Worm (Caenorhabditis elegans) whole organism, mixed stage, embryonic: ENCODE data around the gene T04C10.3.

Source experiments
- M03D4.4 ChIP-seq: sonication (generic microtip); optimal IDR thresholded peaks from 2 replicates; lab custom pipeline; 2017; ENCODE audit warnings: mild to moderate bottlenecking, missing genetic modification characterization, missing compliant biosample characterization
- bed-3 ChIP-seq: fragments of 200-800 bp; sonication (Bioruptor generic); optimal IDR thresholded peaks from 3 replicates; lab custom pipeline; 2018; ENCODE audit warnings: mild to moderate bottlenecking, missing genetic modification characterization, moderate library complexity, missing compliant biosample characterization
- blmp-1 ChIP-seq: fragments of 150-350 bp; optimal IDR thresholded peaks from 2 replicates; lab custom pipeline; 2014; ENCODE audit warnings: missing biosample characterization, missing genetic modification characterization
- ceh-39 ChIP-seq: fragments of 150-350 bp; optimal IDR thresholded peaks from 2 replicates; lab custom pipeline; 2014; ENCODE audit warnings: missing biosample characterization, missing genetic modification characterization
- ceh-43 ChIP-seq: fragments of 200-800 bp; sonication (Bioruptor generic); optimal IDR thresholded peaks from 2 replicates; lab custom pipeline; 2018; ENCODE audit warnings: mild to moderate bottlenecking, missing genetic modification characterization, moderate library complexity, missing compliant biosample characterization
- ceh-83 ChIP-seq: fragments of 200-800 bp; sonication (Bioruptor generic); optimal IDR thresholded peaks from 2 replicates; lab custom pipeline; 2018; ENCODE audit warnings: mild to moderate bottlenecking, missing genetic modification characterization, missing compliant biosample characterization
- ces-1 ChIP-seq: fragments of 150-350 bp; optimal IDR thresholded peaks from 2 replicates; lab custom pipeline; 2014; ENCODE audit warnings: missing biosample characterization, missing genetic modification reagents, missing genetic modification characterization
- cnd-1 ChIP-seq: fragments of 200-800 bp; sonication (Bioruptor generic); optimal IDR thresholded peaks from 2 replicates; lab custom pipeline; 2018; ENCODE audit warnings: mild to moderate bottlenecking, missing genetic modification characterization, missing compliant biosample characterization
- drap-1 ChIP-seq: fragments of 200-800 bp; sonication (Bioruptor generic); optimal IDR thresholded peaks from 3 replicates; lab custom pipeline; 2018; ENCODE audit warnings: mild to moderate bottlenecking, missing genetic modification characterization, missing compliant biosample characterization
- elt-1 ChIP-seq: sonication (generic microtip); optimal IDR thresholded peaks from 2 replicates; lab custom pipeline; 2017; ENCODE audit warnings: missing genetic modification characterization, mild to moderate bottlenecking, missing compliant biosample characterization, antibody characterized with exemption, moderate library complexity, borderline replicate concordance; ENCODE audit not compliant: insufficient read depth
- elt-3 ChIP-seq: fragments of 150-350 bp; optimal IDR thresholded peaks from 2 replicates; lab custom pipeline; 2014; ENCODE audit warnings: missing biosample characterization, missing genetic modification characterization
- flh-1 ChIP-seq: fragments of 200-800 bp; sonication (Bioruptor generic); optimal IDR thresholded peaks from 2 replicates; lab custom pipeline; 2018; ENCODE audit warnings: mild to moderate bottlenecking, missing genetic modification characterization, moderate library complexity, missing compliant biosample characterization
- ham-2 ChIP-seq: fragments of 200-800 bp; sonication (Bioruptor generic); optimal IDR thresholded peaks from 2 replicates; lab custom pipeline; 2018; ENCODE audit warnings: mild to moderate bottlenecking, missing genetic modification characterization, missing compliant biosample characterization
- hlh-1 ChIP-seq: fragments of 150-350 bp; optimal IDR thresholded peaks from 2 replicates; lab custom pipeline; 2014; ENCODE audit warnings: missing biosample characterization, missing genetic modification reagents, missing genetic modification characterization
- lin-13 ChIP-seq: fragments of 150-350 bp; optimal IDR thresholded peaks from 2 replicates; lab custom pipeline; 2014; ENCODE audit warnings: missing biosample characterization, missing genetic modification characterization
- lin-32 ChIP-seq: fragments of 200-800 bp; sonication (Bioruptor generic); optimal IDR thresholded peaks from 2 replicates; lab custom pipeline; 2018; ENCODE audit warnings: mild to moderate bottlenecking, missing genetic modification characterization, missing compliant biosample characterization
- lsy-2 ChIP-seq: fragments of 150-350 bp; optimal IDR thresholded peaks from 2 replicates; lab custom pipeline; 2014; ENCODE audit warnings: missing biosample characterization, missing genetic modification characterization
- mab-5 ChIP-seq: fragments of 150-350 bp; optimal IDR thresholded peaks from 2 replicates; lab custom pipeline; 2014; ENCODE audit warnings: missing biosample characterization, missing genetic modification characterization
- mep-1 ChIP-seq: fragments of 150-350 bp; optimal IDR thresholded peaks from 2 replicates; lab custom pipeline; 2017; ENCODE audit warnings: missing biosample characterization, missing genetic modification reagents, missing genetic modification characterization, inconsistent platforms
- mls-2 ChIP-seq: sonication (generic microtip); optimal IDR thresholded peaks from 2 replicates; lab custom pipeline; 2016; ENCODE audit warnings: mild to moderate bottlenecking, missing genetic modification characterization, moderate library complexity, missing compliant biosample characterization
- nhr-12 ChIP-seq: fragments of 150-350 bp; optimal IDR thresholded peaks from 2 replicates; lab custom pipeline; 2014; ENCODE audit warnings: missing biosample characterization, missing genetic modification characterization
- nhr-2 ChIP-seq: fragments of 150-350 bp; optimal IDR thresholded peaks from 2 replicates; lab custom pipeline; 2014; ENCODE audit warnings: missing biosample characterization, missing genetic modification characterization
- nhr-237 ChIP-seq: fragments of 150-350 bp; optimal IDR thresholded peaks from 2 replicates; lab custom pipeline; 2014; ENCODE audit warnings: missing biosample characterization, missing genetic modification characterization
- nhr-28 ChIP-seq: fragments of 150-350 bp; optimal IDR thresholded peaks from 2 replicates; lab custom pipeline; 2014; ENCODE audit warnings: missing biosample characterization, missing genetic modification characterization
- nhr-76 ChIP-seq: sonication (generic microtip); optimal IDR thresholded peaks from 2 replicates; lab custom pipeline; 2017; ENCODE audit warnings: missing biosample characterization, missing genetic modification characterization
- pha-4 ChIP-seq: fragments of 150-350 bp; optimal IDR thresholded peaks from 2 replicates; lab custom pipeline; 2018; ENCODE audit warnings: missing biosample characterization, missing genetic modification reagents, missing genetic modification characterization
- sem-2 ChIP-seq: fragments of 200-800 bp; sonication (Bioruptor generic); optimal IDR thresholded peaks from 2 replicates; lab custom pipeline; 2018; ENCODE audit warnings: mild to moderate bottlenecking, missing genetic modification characterization, missing compliant biosample characterization
- snpc-4 ChIP-seq: fragments of 150-350 bp; optimal IDR thresholded peaks from 2 replicates; lab custom pipeline; 2014; ENCODE audit warnings: missing biosample characterization, missing genetic modification characterization
- sptf-1 ChIP-seq: sonication (generic microtip); optimal IDR thresholded peaks from 2 replicates; lab custom pipeline; 2017; ENCODE audit warnings: mild to moderate bottlenecking, missing genetic modification characterization, moderate library complexity, missing compliant biosample characterization
- tbx-8 ChIP-seq: fragments of 200-800 bp; sonication (Bioruptor generic); optimal IDR thresholded peaks from 2 replicates; lab custom pipeline; 2018; ENCODE audit warnings: mild to moderate bottlenecking, missing genetic modification characterization, moderate library complexity, missing compliant biosample characterization
- unc-120 ChIP-seq: sonication (generic microtip); optimal IDR thresholded peaks from 2 replicates; lab custom pipeline; 2017; ENCODE audit warnings: missing genetic modification characterization, missing compliant biosample characterization; ENCODE audit not compliant: poor library complexity, severe bottlenecking
- unc-62 ChIP-seq: fragments of 150-350 bp; optimal IDR thresholded peaks from 2 replicates; lab custom pipeline; 2014; ENCODE audit warnings: missing biosample characterization, missing genetic modification reagents, missing genetic modification characterization
- zip-8 ChIP-seq: fragments of 150-350 bp; optimal IDR thresholded peaks from 2 replicates; lab custom pipeline; 2014; ENCODE audit warnings: missing biosample characterization, missing genetic modification characterization
- ztf-11 ChIP-seq: fragments of 150-350 bp; optimal IDR thresholded peaks from 2 replicates; lab custom pipeline; 2014; ENCODE audit warnings: missing biosample characterization, missing genetic modification characterization

Gene T04C10.3

DNA sequence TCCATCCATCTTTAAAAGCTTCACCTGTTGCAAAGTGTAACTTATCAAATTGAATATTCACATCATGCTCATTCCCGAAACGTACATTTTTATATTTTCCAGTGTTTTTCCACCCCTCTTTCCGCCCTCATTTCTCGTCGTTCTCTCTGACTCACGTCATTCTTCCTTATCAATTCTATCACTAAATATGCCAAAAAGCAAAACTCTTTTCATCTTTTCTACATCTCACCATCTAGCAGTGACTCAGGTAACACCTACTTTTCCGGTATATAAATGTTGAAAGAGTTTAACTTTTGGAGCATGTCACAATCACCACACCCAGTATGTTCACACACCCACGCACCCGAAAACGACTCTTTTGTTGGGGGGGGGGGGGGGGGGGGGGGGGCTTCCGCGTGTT lies 32.3 kb downstream of the T04C10.3 start:
- no peak for TF ChIP-seq M03D4.4 (tag; lab: Kevin White, UChicago)
- TF ChIP-seq lin-32 (GFP tag; lab: Kevin White, UChicago), result no peak
- no peak for TF ChIP-seq ceh-43
- TF ChIP-seq lsy-2 (tag; lab: Kevin White, UChicago), result no peak
- TF ChIP-seq nhr-2 (tag; lab: Kevin White, UChicago), result no peak
- TF ChIP-seq, all 35 proteins: peak for 0

DNA sequence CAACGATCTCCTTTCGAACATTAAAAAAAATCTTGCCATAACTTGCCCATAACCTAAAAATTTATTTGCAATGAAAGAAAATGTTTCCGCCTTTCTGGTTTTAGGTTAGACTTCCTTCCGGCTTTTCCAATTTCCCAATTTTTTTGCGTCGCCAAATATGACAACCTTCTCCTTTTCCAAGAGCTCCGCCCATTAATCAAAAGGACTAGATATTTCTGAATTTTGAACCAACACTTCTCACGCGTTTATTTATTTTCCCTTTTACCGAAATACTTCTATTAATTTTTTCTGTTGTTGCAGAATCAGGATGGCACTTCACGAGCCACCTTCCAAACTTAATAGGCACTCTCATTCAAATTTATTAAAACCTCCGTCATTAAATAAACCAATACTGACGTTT lies 33.5 kb downstream of the T04C10.3 start, which contains the start of gene egrh-1:
Gene egrh-1, plus strand, starts transcription at position 301 of the 400 bp plus-strand sequence.
- TF ChIP-seq nhr-12 (tag; lab: Kevin White, UChicago), result no peak
- no peak for TF ChIP-seq mls-2 (tag; lab: Kevin White, UChicago)
- TF ChIP-seq nhr-2 (tag; lab: Kevin White, UChicago), result no peak
- no peak for TF ChIP-seq mab-5
- TF ChIP-seq zip-8 (tag; lab: Kevin White, UChicago), result no peak
- TF ChIP-seq ces-1 (GFP tag; lab: Kevin White, UChicago), result no peak
- no peak for TF ChIP-seq nhr-76 (tag; lab: Kevin White, UChicago)
- TF ChIP-seq ceh-43, result no peak
- TF ChIP-seq hlh-1 (tag; lab: Kevin White, UChicago), result no peak
- TF ChIP-seq pha-4 (tag; lab: Kevin White, UChicago), result no peak
- no peak for TF ChIP-seq elt-3 (tag; lab: Kevin White, UChicago)
- no peak for TF ChIP-seq lin-32 (GFP tag; lab: Kevin White, UChicago)
- TF ChIP-seq bed-3 (GFP tag; lab: Kevin White, UChicago), result no peak
- no peak for TF ChIP-seq M03D4.4 (tag; lab: Kevin White, UChicago)
- no peak for TF ChIP-seq blmp-1
- TF ChIP-seq flh-1, result no peak

DNA sequence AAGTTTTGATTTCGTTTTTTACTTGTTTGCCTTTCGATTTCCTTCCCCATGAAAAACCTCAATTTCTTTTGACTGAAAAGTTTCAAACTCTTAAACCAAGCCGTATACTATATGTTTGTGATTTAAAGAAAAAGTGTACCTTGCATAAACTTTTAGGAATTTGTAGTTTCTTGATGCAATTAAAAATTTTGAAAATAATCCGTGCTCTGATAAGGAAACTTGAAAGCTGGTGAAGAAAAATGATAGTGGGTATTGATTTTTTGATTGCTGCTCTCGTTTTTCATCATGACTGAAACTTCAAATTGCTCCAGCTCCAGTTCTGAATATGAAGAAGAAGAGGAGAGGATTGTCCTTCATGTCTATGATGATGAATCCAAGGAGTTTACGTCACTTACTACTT lies 36.9 kb downstream of the T04C10.3 start, which contains the start of gene acd-3:
Gene acd-3, plus strand, starts transcription at position 222 of the 400 bp plus-strand sequence.
- TF ChIP-seq ham-2 (GFP tag; lab: Kevin White, UChicago) (no peak), nhr-2 (tag; lab: Kevin White, UChicago) (no peak), ceh-39 (tag; lab: Kevin White, UChicago) (no peak), lin-32 (GFP tag; lab: Kevin White, UChicago) (no peak), blmp-1 (no peak), ces-1 (GFP tag; lab: Kevin White, UChicago) (no peak), elt-3 (tag; lab: Kevin White, UChicago) (no peak), ztf-11 (tag; lab: Kevin White, UChicago) (no peak), M03D4.4 (tag; lab: Kevin White, UChicago) (no peak), cnd-1 (tag; lab: Kevin White, UChicago) (no peak), sem-2 (GFP tag; lab: Kevin White, UChicago) (no peak)

DNA sequence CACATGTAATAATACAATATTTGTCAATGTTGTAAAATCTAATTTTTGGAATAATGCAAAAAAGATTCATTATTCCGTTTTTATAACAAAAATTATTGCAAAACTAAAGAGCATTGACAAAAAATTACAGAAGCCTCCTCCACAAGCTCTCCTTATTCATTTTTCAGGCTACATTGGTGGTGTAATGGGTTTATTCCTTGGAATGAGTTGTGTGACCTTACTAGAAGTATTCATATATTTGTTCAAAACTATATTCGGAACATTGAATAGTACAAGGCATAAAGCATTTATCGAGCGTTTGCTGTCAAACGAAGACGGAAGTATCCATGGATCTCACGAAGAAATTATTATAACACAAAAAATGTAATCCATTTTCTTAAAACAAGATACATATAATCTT lies 39.7 kb downstream of the T04C10.3 start:
- no peak for TF ChIP-seq sptf-1 (tag; lab: Kevin White, UChicago)
- TF ChIP-seq lin-32 (GFP tag; lab: Kevin White, UChicago), result no peak
- no peak for TF ChIP-seq nhr-76 (tag; lab: Kevin White, UChicago)
- TF ChIP-seq ham-2 (GFP tag; lab: Kevin White, UChicago), result no peak
- TF ChIP-seq unc-120 (tag; lab: Kevin White, UChicago), result no peak
- no peak for TF ChIP-seq ceh-43

DNA sequence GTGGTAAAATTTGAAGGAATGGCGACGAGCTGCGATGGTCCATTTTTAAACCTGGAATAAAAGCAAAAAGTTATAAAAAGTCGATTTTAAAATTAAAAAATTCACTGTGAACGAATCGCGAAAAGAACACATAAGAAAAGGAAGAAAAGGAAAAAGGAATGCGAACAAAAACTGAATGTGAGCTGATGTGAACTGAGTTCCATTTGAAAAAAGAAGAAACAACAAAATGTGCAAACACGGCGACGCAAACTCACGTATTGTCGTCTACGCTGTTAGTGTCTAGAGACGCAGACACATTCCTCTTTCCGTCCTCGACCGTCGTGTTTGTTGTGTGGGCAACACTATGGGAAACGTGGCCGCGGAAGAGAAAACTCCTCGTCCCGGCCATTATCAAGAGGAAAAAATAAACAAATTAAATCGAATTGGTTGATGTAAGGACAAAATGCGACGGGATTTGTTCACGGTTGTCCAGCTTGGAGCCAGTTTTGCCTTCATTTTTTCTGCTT lies 41.6 kb downstream of the T04C10.3 start, which contains the start of the genes C27C12.1 and C27C12.4:
Gene C27C12.1, minus strand, starts transcription at position 51 of the 506 bp plus-strand sequence.
Gene C27C12.4, plus strand, starts transcription at position 375 of the 506 bp plus-strand sequence.
- TF ChIP-seq nhr-76 (tag; lab: Kevin White, UChicago) (no peak), ceh-39 (tag; lab: Kevin White, UChicago) (peak; percentile 56), drap-1 (GFP tag; lab: Kevin White, UChicago) (no peak), ceh-83 (no peak), nhr-237 (peak; percentile 66), nhr-28 (tag; lab: Kevin White, UChicago) (no peak), unc-62 (peak; percentile 35), M03D4.4 (tag; lab: Kevin White, UChicago) (no peak), bed-3 (GFP tag; lab: Kevin White, UChicago) (no peak), mab-5 (no peak), snpc-4 (tag; lab: Kevin White, UChicago) (no peak), ham-2 (GFP tag; lab: Kevin White, UChicago) (no peak), elt-1 (no peak), cnd-1 (tag; lab: Kevin White, UChicago) (peak; percentile 24), ceh-43 (no peak), lsy-2 (tag; lab: Kevin White, UChicago) (peak; percentile 64), lin-32 (GFP tag; lab: Kevin White, UChicago) (no peak), hlh-1 (tag; lab: Kevin White, UChicago) (peak; percentile 45), ces-1 (GFP tag; lab: Kevin White, UChicago) (peak; percentile 88), pha-4 (tag; lab: Kevin White, UChicago) (peak; percentile 86), unc-120 (tag; lab: Kevin White, UChicago) (peak; percentile 58), sem-2 (GFP tag; lab: Kevin White, UChicago) (no peak), blmp-1 (no peak), elt-3 (tag; lab: Kevin White, UChicago) (no peak), mep-1 (tag; lab: Kevin White, UChicago) (peak; percentile 73), lin-13 (tag; lab: Kevin White, UChicago) (peak; percentile 55), tbx-8 (no peak)
